Worm (Caenorhabditis elegans): Measurements from ENCODE around the gene C04E7.5.

C04E7.5 gene

ce11 chrX:348141-348540, 12.4 kb upstream of the C04E7.5 start (continued):
- no peak for TF ChIP-seq ces-1 (GFP tag; optimal IDR thresholded peaks at IDR 0.05)
- peak; percentile 34 for TF ChIP-seq blmp-1 (tag; optimal IDR thresholded peaks at IDR 0.05)
- peak; percentile 34 to 51 for TF ChIP-seq lin-35 (GFP tag; optimal IDR thresholded peaks at IDR 0.05)
- TF ChIP-seq fos-1 (tag; optimal IDR thresholded peaks at IDR 0.05), result no peak
- no peak for TF ChIP-seq ama-1 (optimal IDR thresholded peaks at IDR 0.05)

- TF ChIP-seq unc-62 (GFP tag; optimal IDR thresholded peaks at IDR 0.05) (no peak), hlh-4 (tag; optimal IDR thresholded peaks at IDR 0.05) (no peak), nhr-237 (tag; optimal IDR thresholded peaks at IDR 0.05) (peak; percentile 53), skn-1 (tag; optimal IDR thresholded peaks at IDR 0.05) (peak; percentile 69), sptf-1 (tag; optimal IDR thresholded peaks at IDR 0.05) (no peak), mef-2 (tag; optimal IDR thresholded peaks at IDR 0.05) (no peak), fkh-4 (tag; optimal IDR thresholded peaks at IDR 0.05; ENCODE audit: borderline replicate concordance) (no peak), hlh-17 (GFP tag; optimal IDR thresholded peaks at IDR 0.05; ENCODE audit: borderline replicate concordance) (no peak), egl-13 (tag; optimal IDR thresholded peaks at IDR 0.05) (peak; percentile 77), dsc-1 (tag; optimal IDR thresholded peaks at IDR 0.05) (peak; percentile 90), elt-3 (tag; optimal IDR thresholded peaks at IDR 0.05) (peak in 2 of 6 experiments; percentile 50 to 79), nhr-85 (tag) (peak; percentile 83), sup-37 (GFP tag; optimal IDR thresholded peaks at IDR 0.05) (no peak), unc-30 (tag; optimal IDR thresholded peaks at IDR 0.05) (no peak), ceh-88 (GFP tag; IDR thresholded peaks at IDR 0.05) (peak; percentile 33; the same call in 1 of the 2 replicates), nhr-20 (tag; optimal IDR thresholded peaks at IDR 0.05) (peak; percentile 88), efl-1 (optimal IDR thresholded peaks at IDR 0.05) (peak; percentile 62 to 71), efl-1 (GFP tag; optimal IDR thresholded peaks at IDR 0.05 in 1 of 2) (peak; percentile 23 to 94), C04F5.9 (tag; optimal IDR thresholded peaks at IDR 0.05) (no peak), xbp-1 (tag; optimal IDR thresholded peaks at IDR 0.05) (peak; percentile 81), C34B4.2 (tag; optimal IDR thresholded peaks at IDR 0.05) (no peak), F16B12.6 (tag; optimal IDR thresholded peaks at IDR 0.05) (peak; percentile 51), ceh-90 (tag; optimal IDR thresholded peaks at IDR 0.05) (no peak), lin-15B (tag; optimal IDR thresholded peaks at IDR 0.05) (no peak), nhr-90 (tag; optimal IDR thresholded peaks at IDR 0.05; ENCODE audit: poor library complexity) (peak; percentile 90), nhr-28 (tag; optimal IDR thresholded peaks at IDR 0.05) (peak; percentile 34), lin-13 (GFP tag; optimal IDR thresholded peaks at IDR 0.05) (peak; percentile 73), irx-1 (tag; optimal IDR thresholded peaks at IDR 0.05) (peak; percentile 76), sox-4 (tag; optimal IDR thresholded peaks at IDR 0.05) (peak; percentile 75), Y116A8C.19 (tag; optimal IDR thresholded peaks at IDR 0.05; ENCODE audit: borderline replicate concordance) (no peak), lsy-2 (tag; optimal IDR thresholded peaks at IDR 0.05) (peak; percentile 75 to 89), nhr-71 (tag; optimal IDR thresholded peaks at IDR 0.05) (peak; percentile 92), rnt-1 (tag; optimal IDR thresholded peaks at IDR 0.05) (peak; percentile 85), jun-1 (tag; optimal IDR thresholded peaks at IDR 0.05) (peak; percentile 87), mdl-1 (tag; optimal IDR thresholded peaks at IDR 0.05) (peak in 1 of 2 experiments; percentile 78), blmp-1 (tag; optimal IDR thresholded peaks at IDR 0.05) (peak; percentile 67), unc-86 (tag; optimal IDR thresholded peaks at IDR 0.05) (peak; percentile 79), ets-5 (GFP tag; IDR thresholded peaks at IDR 0.05) (no peak), ama-1 (optimal IDR thresholded peaks at IDR 0.05) (no peak), fkh-8 (tag; optimal IDR thresholded peaks at IDR 0.05) (peak; percentile 80), ces-1 (GFP tag; optimal IDR thresholded peaks at IDR 0.05) (no peak), lir-3 (tag; optimal IDR thresholded peaks at IDR 0.05; ENCODE audit: poor library complexity) (peak; percentile 75), fos-1 (tag; optimal IDR thresholded peaks at IDR 0.05) (peak; percentile 70), nhr-77 (tag; optimal IDR thresholded peaks at IDR 0.05) (peak; percentile 76), elt-2 (tag; optimal IDR thresholded peaks at IDR 0.05) (peak; percentile 56), lin-39 (tag; optimal IDR thresholded peaks at IDR 0.05) (peak; percentile 70), tbx-2 (tag; optimal IDR thresholded peaks at IDR 0.05) (peak; percentile 87), snpc-4 (tag; optimal IDR thresholded peaks at IDR 0.05) (peak; percentile 62), pqm-1 (tag; optimal IDR thresholded peaks at IDR 0.05) (no peak), ceh-8 (GFP tag; optimal IDR thresholded peaks at IDR 0.05) (peak; percentile 76)
These were observed 7.4 kb upstream of the C04E7.5 start, which contains the start of gene sor-3 for ce11 chrX:353134-353669. Gene sor-3 (plus strand): TSS chrX:353619.

Measured in whole organism, L1 larva.